Fruit fly (Drosophila melanogaster): ENCODE measurements around the gene TyrRS.
A peak's percentile ranks its signal among the peaks of the same experiment; 100 is the strongest.

- TF ChIP-seq CTCF (optimal IDR thresholded peaks at IDR 0.05) (peak in 1 of 2 experiments; percentile 60), CG8478 (optimal IDR thresholded peaks at IDR 0.05) (no peak)
Observed at dm6 chr3L:16411566-16411965, 7.5 kb downstream of the TyrRS start, which contains the start of gene fax.
